Fruit fly (Drosophila melanogaster): ENCODE results near the gene Pvf2.

Pvf2 gene

DNA sequence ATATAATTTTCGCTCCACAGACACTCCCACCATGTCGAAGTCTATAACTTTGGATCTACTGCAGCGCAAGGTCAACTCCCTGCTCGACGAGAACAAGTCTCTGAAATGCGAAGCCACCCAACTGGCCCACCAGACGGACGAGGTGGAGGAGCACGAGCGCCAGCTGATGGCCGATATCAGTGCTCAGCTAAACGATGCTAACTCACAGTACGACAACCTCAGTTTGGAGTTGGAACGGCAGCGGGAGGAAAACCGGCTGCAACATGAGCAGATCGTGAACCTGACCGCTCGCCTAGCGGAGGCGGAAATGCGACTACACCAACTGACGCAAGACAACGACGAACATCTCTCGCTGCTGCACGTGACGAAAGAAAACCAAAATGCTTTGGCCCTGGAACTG lies 32.7 kb downstream of the Pvf2 start:
- no peak for TF ChIP-seq Sp1 (GFP tag; optimal IDR thresholded peaks at IDR 0.05)
- no peak for TF ChIP-seq usp (GFP tag; optimal IDR thresholded peaks at IDR 0.05)
- no peak for TF ChIP-seq h (GFP tag; optimal IDR thresholded peaks at IDR 0.05)
- TF ChIP-seq Hnf4 (GFP tag; optimal IDR thresholded peaks at IDR 0.05): no peak
- no peak for TF ChIP-seq psq (GFP tag; optimal IDR thresholded peaks at IDR 0.05)

DNA sequence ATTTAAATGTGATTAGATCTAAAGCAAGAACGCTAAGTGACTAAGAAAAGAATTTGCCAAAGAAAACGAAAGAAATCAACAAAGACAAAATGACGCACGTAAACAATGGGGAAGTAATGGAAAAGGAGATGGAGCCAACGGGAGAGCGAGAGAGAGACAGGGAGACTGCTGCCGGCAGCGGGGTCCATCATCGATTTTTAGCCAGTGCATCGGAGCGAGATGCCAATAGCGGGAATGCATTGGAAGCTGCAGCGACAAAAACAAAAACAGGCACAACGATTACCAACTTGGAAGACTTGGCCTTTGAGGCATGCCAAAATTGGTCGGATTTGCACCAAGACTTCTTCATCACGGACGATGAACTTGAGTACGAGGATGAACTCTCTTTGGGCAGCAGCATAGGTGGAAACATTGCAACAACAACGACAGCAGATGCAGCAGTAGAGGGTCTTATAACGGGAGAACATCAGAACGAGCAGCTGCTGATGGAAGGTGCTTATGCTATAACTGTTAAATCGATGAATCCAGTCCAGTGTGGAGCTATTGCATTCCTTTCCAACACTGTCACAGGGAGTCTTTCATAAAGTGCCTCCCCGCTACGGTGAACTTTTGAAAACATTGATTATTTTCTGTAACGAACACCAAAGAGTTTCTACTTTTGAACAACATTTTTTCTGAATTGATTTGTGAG lies 33.8 kb downstream of the Pvf2 start:
- TF ChIP-seq Hr83 (GFP tag; optimal IDR thresholded peaks at IDR 0.05; ENCODE audit: poor library complexity, severe bottlenecking) (no peak), fru (GFP tag; optimal IDR thresholded peaks at IDR 0.05) (peak; percentile 26), psq (GFP tag; optimal IDR thresholded peaks at IDR 0.05) (peak; percentile 59)

DNA sequence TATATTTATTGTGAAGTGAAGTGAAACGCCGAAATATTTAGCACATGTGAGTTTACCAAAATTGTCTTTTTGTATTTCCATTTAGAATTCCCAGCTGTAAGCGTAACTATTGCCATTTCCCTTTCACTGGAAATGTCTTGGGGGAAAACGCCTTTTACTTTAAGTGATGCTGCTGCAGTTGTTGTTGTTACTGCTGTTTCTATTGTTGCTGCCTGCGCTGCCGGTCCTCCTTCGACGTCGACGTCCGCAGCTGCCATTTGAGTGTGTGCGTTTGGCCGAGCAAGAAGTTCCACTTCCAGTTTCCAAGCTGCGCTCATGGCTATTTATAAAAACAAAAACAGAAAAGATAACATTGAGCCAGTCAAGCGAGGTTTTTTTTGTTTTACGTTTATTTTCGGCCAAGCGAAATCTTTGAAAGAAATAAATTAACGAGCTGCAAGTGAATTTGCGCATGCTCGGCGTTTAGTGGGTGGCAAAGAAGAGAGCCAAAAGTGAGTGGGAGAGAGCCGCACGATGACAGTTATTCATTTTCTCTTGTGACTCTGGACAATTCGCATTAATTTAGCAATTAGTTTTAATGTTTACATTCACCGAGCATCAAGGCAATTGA lies 34.6 kb downstream of the Pvf2 start:
- TF ChIP-seq usp (GFP tag; optimal IDR thresholded peaks at IDR 0.05): no peak
- TF ChIP-seq Sp1 (GFP tag; optimal IDR thresholded peaks at IDR 0.05): no peak
- no peak for TF ChIP-seq sage (GFP tag; optimal IDR thresholded peaks at IDR 0.05)
- no peak for TF ChIP-seq lola (GFP tag; optimal IDR thresholded peaks at IDR 0.05)
- no peak for TF ChIP-seq jim (GFP tag; optimal IDR thresholded peaks at IDR 0.05)
- TF ChIP-seq sv (GFP tag; optimal IDR thresholded peaks at IDR 0.05): no peak
- no peak for TF ChIP-seq tai (GFP tag; optimal IDR thresholded peaks at IDR 0.05)
- no peak for TF ChIP-seq pan (optimal IDR thresholded peaks at IDR 0.05)
- no peak for TF ChIP-seq HLH106 (tag; optimal IDR thresholded peaks at IDR 0.05)
- no peak for TF ChIP-seq Dfd (GFP tag; optimal IDR thresholded peaks at IDR 0.05)
- no peak for TF ChIP-seq Rel (GFP tag; optimal IDR thresholded peaks at IDR 0.05)
- no peak for TF ChIP-seq Rel (tag; optimal IDR thresholded peaks at IDR 0.05)
- no peak for TF ChIP-seq rgr (GFP tag; optimal IDR thresholded peaks at IDR 0.05)
- no peak for TF ChIP-seq Hnf4 (GFP tag; optimal IDR thresholded peaks at IDR 0.05)
- no peak for TF ChIP-seq Jra (GFP tag; optimal IDR thresholded peaks at IDR 0.05)
- no peak for TF ChIP-seq brk (GFP tag; optimal IDR thresholded peaks at IDR 0.05)
- TF ChIP-seq GATAd (GFP tag; optimal IDR thresholded peaks at IDR 0.05): no peak
- TF ChIP-seq N (GFP tag; optimal IDR thresholded peaks at IDR 0.05): no peak
- TF ChIP-seq br (GFP tag; optimal IDR thresholded peaks at IDR 0.05): no peak
- TF ChIP-seq CG32264 (GFP tag; optimal IDR thresholded peaks at IDR 0.05): no peak

DNA sequence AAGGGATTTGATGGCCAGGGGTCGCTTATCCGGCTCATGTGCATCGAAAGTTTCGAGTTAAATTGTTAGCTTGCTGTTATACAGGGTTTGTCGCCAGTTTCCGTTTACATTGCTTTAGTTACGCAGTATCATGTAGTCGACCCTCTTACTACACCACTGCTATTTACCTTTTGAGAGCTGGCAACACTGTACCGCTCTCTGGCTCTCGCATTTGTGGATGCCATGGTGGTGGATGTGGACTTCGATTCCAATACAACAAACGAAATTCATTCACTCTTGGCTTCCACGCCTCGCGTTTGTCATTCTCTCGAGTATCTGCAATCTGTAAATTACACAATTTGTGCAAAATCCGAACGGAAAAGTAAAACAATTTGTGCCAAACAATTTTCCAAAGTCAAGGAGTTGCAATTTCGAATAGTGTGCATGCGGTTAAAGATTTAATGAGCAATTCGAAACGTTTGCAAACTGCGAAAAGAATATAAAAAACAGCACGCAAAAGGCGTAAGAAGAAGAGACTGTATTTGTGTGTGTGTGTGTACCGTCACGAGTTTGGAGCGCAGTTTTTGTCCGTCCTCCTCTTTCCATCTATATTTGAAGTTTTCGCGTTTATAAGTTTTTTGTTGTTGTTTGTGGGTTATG lies 35.3 kb downstream of the Pvf2 start:
- TF ChIP-seq woc (GFP tag; optimal IDR thresholded peaks at IDR 0.05) (peak; percentile 78), OdsH (GFP tag; optimal IDR thresholded peaks at IDR 0.05) (no peak), Hnf4 (GFP tag; optimal IDR thresholded peaks at IDR 0.05) (peak; percentile 65), Sp1 (GFP tag; optimal IDR thresholded peaks at IDR 0.05) (peak; percentile 60), Dif (GFP tag; optimal IDR thresholded peaks at IDR 0.05; ENCODE audit: partially characterized antibody) (peak; percentile 60), Hr83 (GFP tag; optimal IDR thresholded peaks at IDR 0.05; ENCODE audit: poor library complexity, severe bottlenecking) (peak; percentile 67), brk (GFP tag; optimal IDR thresholded peaks at IDR 0.05) (peak; percentile 13), psq (GFP tag; optimal IDR thresholded peaks at IDR 0.05) (peak; percentile 37), Rel (GFP tag; optimal IDR thresholded peaks at IDR 0.05) (no peak), Rel (tag; optimal IDR thresholded peaks at IDR 0.05) (peak; percentile 41), fru (GFP tag; optimal IDR thresholded peaks at IDR 0.05) (peak; percentile 1), HLH106 (tag; optimal IDR thresholded peaks at IDR 0.05) (peak; percentile 5), h (GFP tag; optimal IDR thresholded peaks at IDR 0.05) (peak; percentile 16), Vsx2 (GFP tag; optimal IDR thresholded peaks at IDR 0.05; ENCODE audit: partially characterized antibody) (no peak), dl (GFP tag; optimal IDR thresholded peaks at IDR 0.05; ENCODE audit: insufficient read depth in 1 of 2, partially characterized antibody in 2 of 2) (peak in 1 of 2 experiments; percentile 39), N (GFP tag; optimal IDR thresholded peaks at IDR 0.05) (no peak), foxo (GFP tag; optimal IDR thresholded peaks at IDR 0.05) (peak; percentile 1 to 15), Abd-B (GFP tag; optimal IDR thresholded peaks at IDR 0.05) (no peak)

Measured in whole organism, wandering third instar larva.